Fruit fly (Drosophila melanogaster): ENCODE data around the gene CG18809.

CG18809 gene

dm6 chrX:19781861-19782260, 37.7 kb upstream of the CG18809 start:
- TF ChIP-seq CG10631 (GFP tag; optimal IDR thresholded peaks at IDR 0.05): no peak
- no peak for TF ChIP-seq Hr38 (GFP tag; optimal IDR thresholded peaks at IDR 0.05)
- TF ChIP-seq CG8119 (GFP tag; IDR thresholded peaks at IDR 0.05): no peak
- TF ChIP-seq CG11902 (GFP tag; optimal IDR thresholded peaks at IDR 0.05): no peak
- no peak for TF ChIP-seq CG3032 (tag; optimal IDR thresholded peaks at IDR 0.05)
- no peak for TF ChIP-seq dsx (GFP tag; optimal IDR thresholded peaks at IDR 0.05; ENCODE audit: poor library complexity, severe bottlenecking)
- TF ChIP-seq CG7368 (GFP tag; optimal IDR thresholded peaks at IDR 0.05): no peak
- TF ChIP-seq svp (GFP tag): no peak
- TF ChIP-seq CG31627 (GFP tag; optimal IDR thresholded peaks at IDR 0.05): no peak
- TF ChIP-seq fkh (GFP tag; optimal IDR thresholded peaks at IDR 0.05): no peak
- TF ChIP-seq CG16779 (tag; optimal IDR thresholded peaks at IDR 0.05): no peak
- TF ChIP-seq Smox (GFP tag; optimal IDR thresholded peaks at IDR 0.05): no peak
- no peak for TF ChIP-seq Eip93F (GFP tag; optimal IDR thresholded peaks at IDR 0.05)
- no peak for TF ChIP-seq CG6163 (GFP tag; IDR thresholded peaks at IDR 0.05)

dm6 chrX:19775055-19775645, 31.0 kb upstream of the CG18809 start:
- peak; percentile 2 for TF ChIP-seq CG1621 (tag; optimal IDR thresholded peaks at IDR 0.05)
- TF ChIP-seq CG34406 (GFP tag; optimal IDR thresholded peaks at IDR 0.05): no peak
- peak in 1 of 2 experiments; percentile 20 for TF ChIP-seq ss (GFP tag; optimal IDR thresholded peaks at IDR 0.05)
- TF ChIP-seq CG8119 (GFP tag; IDR thresholded peaks at IDR 0.05): no peak
- TF ChIP-seq Eip78C (GFP tag): peak; percentile 15

- TF ChIP-seq CG31627 (GFP tag; optimal IDR thresholded peaks at IDR 0.05) (no peak), spab (GFP tag; optimal IDR thresholded peaks at IDR 0.05) (no peak), fd59A (GFP tag; optimal IDR thresholded peaks at IDR 0.05) (no peak), Smox (GFP tag; optimal IDR thresholded peaks at IDR 0.05) (no peak), Blimp-1 (GFP tag; optimal IDR thresholded peaks at IDR 0.05) (no peak), ss (GFP tag; optimal IDR thresholded peaks at IDR 0.05) (peak in 1 of 2 experiments; percentile 1), CG11902 (GFP tag; optimal IDR thresholded peaks at IDR 0.05) (no peak), CG1621 (tag; optimal IDR thresholded peaks at IDR 0.05) (peak; percentile 4), CG6808 (GFP tag; optimal IDR thresholded peaks at IDR 0.05) (no peak), Eip78C (GFP tag) (peak; percentile 11), CG8119 (GFP tag; IDR thresholded peaks at IDR 0.05) (no peak), CG9139 (GFP tag; optimal IDR thresholded peaks at IDR 0.05) (no peak), OdsH (GFP tag; optimal IDR thresholded peaks at IDR 0.05) (no peak), CG6854 (GFP tag; optimal IDR thresholded peaks at IDR 0.05) (no peak), Eip93F (GFP tag; optimal IDR thresholded peaks at IDR 0.05) (no peak), achi (GFP tag; optimal IDR thresholded peaks at IDR 0.05) (no peak), net (GFP tag; optimal IDR thresholded peaks at IDR 0.05) (no peak), Hr38 (GFP tag; optimal IDR thresholded peaks at IDR 0.05) (no peak), salr (GFP tag; optimal IDR thresholded peaks at IDR 0.05) (no peak)
These were observed 29.9 kb upstream of the CG18809 start for dm6 chrX:19773734-19774702.

- TF ChIP-seq Ets21C (GFP tag; optimal IDR thresholded peaks at IDR 0.05): no peak
- no peak for TF ChIP-seq Lpt (GFP tag; optimal IDR thresholded peaks at IDR 0.05)
- no peak for TF ChIP-seq CG8632 (GFP tag; optimal IDR thresholded peaks at IDR 0.05)
- TF ChIP-seq CG4318 (GFP tag; optimal IDR thresholded peaks at IDR 0.05): no peak
- TF ChIP-seq CG11294 (GFP tag; IDR thresholded peaks at IDR 0.05): no peak
- no peak for TF ChIP-seq CG3919 (GFP tag; optimal IDR thresholded peaks at IDR 0.05)
- no peak for TF ChIP-seq OdsH (GFP tag; optimal IDR thresholded peaks at IDR 0.05)
- no peak for TF ChIP-seq CG6808 (GFP tag; optimal IDR thresholded peaks at IDR 0.05)
- no peak for TF ChIP-seq Sox15 (GFP tag; optimal IDR thresholded peaks at IDR 0.05)
- no peak for TF ChIP-seq CG6276 (GFP tag; optimal IDR thresholded peaks at IDR 0.05)
- TF ChIP-seq Met (GFP tag; optimal IDR thresholded peaks at IDR 0.05): no peak
- TF ChIP-seq vri (GFP tag; optimal IDR thresholded peaks at IDR 0.05): no peak
- no peak for TF ChIP-seq CG34406 (GFP tag; optimal IDR thresholded peaks at IDR 0.05)
- TF ChIP-seq lz (GFP tag; optimal IDR thresholded peaks at IDR 0.05): no peak
- no peak for TF ChIP-seq Eip75B (GFP tag; optimal IDR thresholded peaks at IDR 0.05)
- TF ChIP-seq Hr39 (GFP tag; optimal IDR thresholded peaks at IDR 0.05): no peak
- TF ChIP-seq spab (GFP tag; optimal IDR thresholded peaks at IDR 0.05): no peak
- no peak for TF ChIP-seq CG16779 (tag; optimal IDR thresholded peaks at IDR 0.05)
- TF ChIP-seq fd85E (GFP tag; optimal IDR thresholded peaks at IDR 0.05): no peak
- no peak for TF ChIP-seq Eip93F (GFP tag; optimal IDR thresholded peaks at IDR 0.05)
These were observed 28.0 kb upstream of the CG18809 start for dm6 chrX:19772002-19772622.

Measured in whole organism, prepupa.